Fruit fly (Drosophila melanogaster) whole organism, embryonic: Measurements from ENCODE around the gene CG43759.

Experiments used
- CHES-1-like ChIP-seq: fragments of 200-800 bp; sonication (Bioruptor generic); optimal IDR thresholded peaks from 2 replicates; lab custom pipeline; 2016; ENCODE audit warnings: missing biosample characterization, missing genetic modification characterization
- H15 ChIP-seq: fragments of 200-800 bp; sonication (Bioruptor generic); IDR thresholded peaks from 3 replicates; pipeline ENCODE4 v1.3.6; 2022; ENCODE audit warnings: missing biosample characterization, missing genetic modification characterization
- HmgZ ChIP-seq: fragments of 200-800 bp; sonication (Bioruptor generic); optimal IDR thresholded peaks from 2 replicates; lab custom pipeline; 2018; ENCODE audit warnings: missing biosample characterization, mild to moderate bottlenecking, missing genetic modification characterization
- Lpt ChIP-seq: fragments of >200 bp; optimal IDR thresholded peaks from 2 replicates; lab custom pipeline; 2018; ENCODE audit warnings: missing biosample characterization, missing genetic modification characterization
- Meics ChIP-seq: fragments of 200-800 bp; sonication (Bioruptor generic); optimal IDR thresholded peaks from 2 replicates; lab custom pipeline; 2017; ENCODE audit warnings: missing biosample characterization, mild to moderate bottlenecking, missing genetic modification characterization
- dm ChIP-seq: fragments of 200-800 bp; sonication (Bioruptor generic); optimal IDR thresholded peaks from 3 replicates; lab custom pipeline; 2016; ENCODE audit warnings: missing biosample characterization, missing genetic modification characterization
- wdn ChIP-seq: fragments of 200-800 bp; sonication (Bioruptor generic); IDR thresholded peaks from 2 replicates; pipeline ENCODE4 v1.3.6; 2022; ENCODE audit warnings: missing biosample characterization, missing genetic modification characterization

- TF ChIP-seq CHES-1-like (GFP tag; lab: Kevin White, UChicago) (no peak), wdn (peak; percentile 40; the same call in 1 of the 2 replicates), dm (no peak), Lpt (no peak), Meics (peak; percentile 32), HmgZ (tag; lab: Kevin White, UChicago) (no peak), H15 (GFP tag; lab: Robert Waterston, UW) (no peak)
These were observed 8.2 kb downstream of the CG43759 start for dm6 chrX:18938127-18938939.
